Fruit fly (Drosophila melanogaster): Measurements from ENCODE around the gene Ank2.

The Ank2 gene

dm6 chr3L:7721527-7721926 is 3.3 kb upstream of the Ank2 start:
- TF ChIP-seq br (GFP tag; optimal IDR thresholded peaks at IDR 0.05) (peak; percentile 54), usp (GFP tag; optimal IDR thresholded peaks at IDR 0.05) (no peak), dmrt93B (GFP tag; optimal IDR thresholded peaks at IDR 0.05) (no peak), h (GFP tag; optimal IDR thresholded peaks at IDR 0.05) (peak; percentile 30), Hnf4 (GFP tag; optimal IDR thresholded peaks at IDR 0.05) (peak; percentile 37)

- TF ChIP-seq Hnf4 (GFP tag; optimal IDR thresholded peaks at IDR 0.05) (peak; percentile 76), tai (GFP tag; optimal IDR thresholded peaks at IDR 0.05) (no peak), HLH106 (tag; optimal IDR thresholded peaks at IDR 0.05) (no peak), usp (GFP tag; optimal IDR thresholded peaks at IDR 0.05) (no peak), Rel (GFP tag; optimal IDR thresholded peaks at IDR 0.05) (no peak), Rel (tag; optimal IDR thresholded peaks at IDR 0.05) (no peak), Abd-B (GFP tag; optimal IDR thresholded peaks at IDR 0.05) (no peak)
Measured at dm6 chr3L:7719418-7719789, 1.2 kb upstream of the Ank2 start.

dm6 chr3L:7718561-7719417 is 594 bp upstream of the Ank2 start, which contains the start of gene Mcad:
Mcad (plus strand) TSS chr3L:7719350.
- peak; percentile 28 for TF ChIP-seq Hr83 (GFP tag; optimal IDR thresholded peaks at IDR 0.05; ENCODE audit: poor library complexity, severe bottlenecking)
- TF ChIP-seq Hr78 (GFP tag; optimal IDR thresholded peaks at IDR 0.05), result no peak
- peak; percentile 92 for TF ChIP-seq ey (GFP tag; optimal IDR thresholded peaks at IDR 0.05)
- no peak for TF ChIP-seq Vsx2 (GFP tag; optimal IDR thresholded peaks at IDR 0.05; ENCODE audit: partially characterized antibody)
- no peak for TF ChIP-seq lola (GFP tag; optimal IDR thresholded peaks at IDR 0.05)
- peak; percentile 43 for TF ChIP-seq Jra (GFP tag; optimal IDR thresholded peaks at IDR 0.05)
- TF ChIP-seq tai (GFP tag; optimal IDR thresholded peaks at IDR 0.05), result no peak
- no peak for TF ChIP-seq usp (GFP tag; optimal IDR thresholded peaks at IDR 0.05)
- no peak for TF ChIP-seq jim (GFP tag; optimal IDR thresholded peaks at IDR 0.05)
- TF ChIP-seq dsf (GFP tag; optimal IDR thresholded peaks at IDR 0.05; ENCODE audit: borderline replicate concordance), result peak; percentile 37
- TF ChIP-seq rgr (GFP tag; optimal IDR thresholded peaks at IDR 0.05), result peak; percentile 97
- peak; percentile 96 for TF ChIP-seq CrebA (GFP tag; optimal IDR thresholded peaks at IDR 0.05; ENCODE audit: borderline replicate concordance)
- peak; percentile 96 for TF ChIP-seq h (GFP tag; optimal IDR thresholded peaks at IDR 0.05)
- TF ChIP-seq CG32264 (GFP tag; optimal IDR thresholded peaks at IDR 0.05), result peak; percentile 87
- TF ChIP-seq N (GFP tag; optimal IDR thresholded peaks at IDR 0.05), result no peak
- peak; percentile 95 for TF ChIP-seq fru (GFP tag; optimal IDR thresholded peaks at IDR 0.05)
- TF ChIP-seq Rel (GFP tag; optimal IDR thresholded peaks at IDR 0.05), result peak; percentile 96
- TF ChIP-seq Rel (tag; optimal IDR thresholded peaks at IDR 0.05), result peak; percentile 64
- peak; percentile 97 for TF ChIP-seq OdsH (GFP tag; optimal IDR thresholded peaks at IDR 0.05)
- TF ChIP-seq sv (GFP tag; optimal IDR thresholded peaks at IDR 0.05), result peak; percentile 88
- TF ChIP-seq GATAd (GFP tag; optimal IDR thresholded peaks at IDR 0.05), result no peak
- peak; percentile 97 for TF ChIP-seq HLH106 (tag; optimal IDR thresholded peaks at IDR 0.05)
- TF ChIP-seq psq (GFP tag; optimal IDR thresholded peaks at IDR 0.05), result peak; percentile 94
- peak; percentile 95 for TF ChIP-seq Sp1 (GFP tag; optimal IDR thresholded peaks at IDR 0.05)
- peak; percentile 96 for TF ChIP-seq Hnf4 (GFP tag; optimal IDR thresholded peaks at IDR 0.05)
- TF ChIP-seq dl (GFP tag; optimal IDR thresholded peaks at IDR 0.05; ENCODE audit: insufficient read depth in 1 of 2, partially characterized antibody in 2 of 2), result peak; percentile 22 to 44
- peak; percentile 91 for TF ChIP-seq woc (GFP tag; optimal IDR thresholded peaks at IDR 0.05)
- peak; percentile 50 for TF ChIP-seq Dif (GFP tag; optimal IDR thresholded peaks at IDR 0.05; ENCODE audit: partially characterized antibody)
- TF ChIP-seq br (GFP tag; optimal IDR thresholded peaks at IDR 0.05), result peak; percentile 90
- TF ChIP-seq Myc (optimal IDR thresholded peaks at IDR 0.05), result peak; percentile 69
- peak; percentile 76 to 97 for TF ChIP-seq foxo (GFP tag; optimal IDR thresholded peaks at IDR 0.05)
- peak; percentile 88 for TF ChIP-seq CG9705 (GFP tag; optimal IDR thresholded peaks at IDR 0.05)
- TF ChIP-seq sage (GFP tag; optimal IDR thresholded peaks at IDR 0.05), result peak; percentile 95
- TF ChIP-seq pan (optimal IDR thresholded peaks at IDR 0.05), result peak; percentile 84
- peak; percentile 22 for TF ChIP-seq Mio (GFP tag; optimal IDR thresholded peaks at IDR 0.05)
- no peak for TF ChIP-seq Abd-B (GFP tag; optimal IDR thresholded peaks at IDR 0.05)
- TF ChIP-seq dmrt93B (GFP tag; optimal IDR thresholded peaks at IDR 0.05), result peak; percentile 96
- no peak for TF ChIP-seq Dfd (GFP tag; optimal IDR thresholded peaks at IDR 0.05)
- TF ChIP-seq brk (GFP tag; optimal IDR thresholded peaks at IDR 0.05), result peak; percentile 96

All from whole organism, wandering third instar larva.